Fruit fly (Drosophila melanogaster) whole organism, larva: Measurements from ENCODE around the gene Npc2d.

Source experiments
- noc ChIP-seq: fragments of 200-800 bp; sonication (Bioruptor generic); optimal IDR thresholded peaks from 3 replicates; lab custom pipeline; 2019; ENCODE audit warnings: missing biosample characterization, mild to moderate bottlenecking, missing genetic modification characterization, moderate library complexity

Npc2d gene

DNA sequence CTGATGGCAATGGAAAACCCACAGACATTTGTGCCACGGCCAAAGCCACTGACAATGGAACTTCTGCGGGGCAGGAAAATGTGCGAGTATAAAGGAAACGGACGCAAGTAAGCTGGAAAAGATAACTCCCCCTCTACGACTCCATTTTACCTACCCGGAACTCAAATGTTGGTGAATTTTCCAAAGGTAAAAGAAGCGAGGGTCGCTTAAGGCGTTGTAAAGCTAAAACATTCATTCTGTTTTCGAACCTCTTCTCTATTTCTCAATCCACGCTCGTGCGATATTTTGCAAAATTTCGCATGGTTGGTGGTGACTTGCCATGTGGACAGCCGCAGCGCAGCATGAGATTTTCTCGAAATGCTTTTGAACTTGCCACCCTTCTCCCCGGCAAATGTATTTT, 764 bp upstream of the Npc2d start:
- no peak for TF ChIP-seq noc (tag; lab: Kevin White, UChicago)

dm6 chr3R:10055004-10055403, 879 bp downstream of the Npc2d start:
- no peak for TF ChIP-seq noc (tag; lab: Kevin White, UChicago)

- peak; percentile 88 for TF ChIP-seq noc (tag; lab: Kevin White, UChicago)
Measured at dm6 chr3R:10054278-10054975, 1.5 kb downstream of the Npc2d start.

- TF ChIP-seq noc (tag; lab: Kevin White, UChicago) = no peak
Measured at dm6 chr3R:10053559-10053958, 2.3 kb downstream of the Npc2d start.

DNA sequence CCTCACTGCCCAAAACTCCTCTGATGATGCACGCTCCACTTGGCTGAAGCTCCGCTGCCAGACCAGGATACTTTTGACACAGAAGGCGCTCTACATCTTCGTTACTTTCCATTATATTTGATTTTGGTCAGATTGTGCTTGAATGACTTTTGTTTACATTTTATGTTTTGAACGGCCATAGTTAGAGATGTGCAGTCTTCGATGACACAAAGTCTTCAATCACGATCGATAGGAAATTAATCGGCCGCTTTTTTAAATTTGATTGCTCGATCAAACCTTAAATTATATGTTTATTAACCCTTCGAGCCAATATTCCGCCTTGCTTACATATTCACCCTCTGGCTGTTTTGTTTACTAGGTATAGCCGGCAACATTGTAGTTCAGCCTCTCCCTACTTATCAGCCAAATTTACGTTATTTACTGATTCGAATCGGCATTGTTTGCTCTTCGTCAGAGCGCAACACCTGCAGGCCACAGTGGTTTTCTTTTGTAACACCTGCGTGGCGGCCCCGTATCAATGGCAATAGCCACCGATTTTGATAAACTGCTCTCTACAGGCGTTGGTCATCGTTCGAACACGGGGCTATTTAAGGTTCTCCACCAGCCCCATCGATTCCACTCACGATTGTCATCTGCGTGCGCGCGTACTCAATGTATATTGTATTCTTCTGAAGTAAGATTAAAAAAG, 3.0 kb downstream of the Npc2d start, which contains the start of the genes Fancl and Npc2e:
TSS of gene Fancl (minus strand) at position 175 of the 688 bp plus-strand sequence.
TSS of gene Npc2e (plus strand) at position 638 of the 688 bp plus-strand sequence.
- no peak for TF ChIP-seq noc (tag; lab: Kevin White, UChicago)

- TF ChIP-seq noc (tag; lab: Kevin White, UChicago) = no peak
Measured at dm6 chr3R:10048842-10049527, 6.9 kb downstream of the Npc2d start, which contains the start of gene ohgt. Gene ohgt, plus strand, starts transcription at chr3R:10049199.

DNA sequence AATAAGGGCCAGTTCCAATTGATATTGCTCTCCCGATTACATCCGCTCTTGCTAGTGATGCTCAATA, 7.3 kb downstream of the Npc2d start, which contains the start of gene CG12811:
TSS of gene CG12811 (minus strand) at position 23 of the 67 bp plus-strand sequence.
- TF ChIP-seq noc (tag; lab: Kevin White, UChicago) = no peak

dm6 chr3R:10048035-10048774, 7.7 kb downstream of the Npc2d start:
- peak; percentile 65 for TF ChIP-seq noc (tag; lab: Kevin White, UChicago)

- TF ChIP-seq noc (tag; lab: Kevin White, UChicago) = no peak
Measured at dm6 chr3R:10045343-10045742, 10.5 kb downstream of the Npc2d start, which contains the start of the genes CG11722 and mtTFB2. Gene CG11722, minus strand, starts transcription at chr3R:10045542. Gene mtTFB2, plus strand, starts transcription at chr3R:10045574.

DNA sequence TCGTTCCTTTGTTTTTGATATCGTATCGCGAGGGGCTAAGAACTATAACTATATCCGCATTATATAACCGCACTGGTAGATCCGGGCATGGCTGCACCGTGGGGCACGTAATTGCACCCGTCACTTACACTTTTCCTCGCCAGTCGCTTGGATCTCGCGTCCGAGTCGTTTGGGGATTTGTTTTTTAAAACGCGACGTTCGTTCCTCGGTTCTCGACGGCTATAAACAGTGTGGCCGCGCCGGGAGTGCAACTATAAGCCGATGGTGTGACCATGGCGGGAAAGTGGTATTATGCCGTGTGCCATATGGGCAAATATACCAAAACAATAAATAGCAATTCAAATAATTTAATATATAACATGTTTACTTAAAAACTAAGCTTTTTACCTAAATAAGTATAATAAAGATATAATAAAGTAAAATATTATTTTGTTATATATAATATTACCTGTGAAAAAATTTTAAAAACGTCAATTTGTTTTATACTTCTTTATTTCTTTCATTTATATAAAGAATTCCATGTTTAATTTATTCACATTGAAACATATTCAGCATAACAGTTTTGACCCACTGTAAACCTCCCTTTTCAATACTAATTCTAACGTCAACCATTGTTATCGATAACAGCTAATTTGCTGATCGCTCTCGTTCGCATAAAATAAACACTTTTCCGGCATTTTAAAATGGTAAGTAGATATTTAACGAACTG, 13.1 kb downstream of the Npc2d start, which contains the start of the genes Mical and CG3909:
TSS of gene Mical (minus strand) at position 232 of the 709 bp plus-strand sequence.
TSS of gene CG3909 (plus strand) at position 607 of the 709 bp plus-strand sequence.
- peak; percentile 81 for TF ChIP-seq noc (tag; lab: Kevin White, UChicago)

DNA sequence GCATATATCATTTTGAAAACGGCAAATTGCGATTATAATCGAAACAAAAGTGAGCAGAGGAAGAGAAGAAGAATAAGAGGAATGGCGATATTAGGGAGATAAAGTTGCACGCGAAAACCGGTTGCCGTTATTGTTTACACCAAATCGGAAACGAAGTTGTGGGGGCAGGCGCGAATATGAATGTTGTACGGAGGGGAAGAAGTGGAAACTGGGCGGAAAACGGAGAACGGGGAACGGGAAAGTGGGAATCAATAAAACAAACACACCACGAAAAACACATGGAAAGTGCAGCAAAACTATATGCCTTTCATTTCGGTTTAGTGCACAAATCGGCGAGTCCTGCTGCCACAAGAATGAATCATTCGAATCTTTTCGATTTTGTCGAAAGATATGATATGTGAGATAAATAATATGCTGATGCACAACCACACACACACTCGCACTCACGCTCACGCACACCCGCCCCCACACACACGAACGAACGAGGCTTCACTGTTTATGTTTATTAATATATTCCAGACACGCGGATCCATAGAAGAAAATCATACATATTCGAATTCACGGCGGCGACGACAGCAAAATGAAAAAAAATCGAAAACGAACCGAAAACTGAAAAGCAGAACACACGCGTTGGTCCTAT, 13.7 kb downstream of the Npc2d start:
- no peak for TF ChIP-seq noc (tag; lab: Kevin White, UChicago)

- TF ChIP-seq noc (tag; lab: Kevin White, UChicago) = no peak
Measured at dm6 chr3R:10040505-10040904, 15.4 kb downstream of the Npc2d start.

DNA sequence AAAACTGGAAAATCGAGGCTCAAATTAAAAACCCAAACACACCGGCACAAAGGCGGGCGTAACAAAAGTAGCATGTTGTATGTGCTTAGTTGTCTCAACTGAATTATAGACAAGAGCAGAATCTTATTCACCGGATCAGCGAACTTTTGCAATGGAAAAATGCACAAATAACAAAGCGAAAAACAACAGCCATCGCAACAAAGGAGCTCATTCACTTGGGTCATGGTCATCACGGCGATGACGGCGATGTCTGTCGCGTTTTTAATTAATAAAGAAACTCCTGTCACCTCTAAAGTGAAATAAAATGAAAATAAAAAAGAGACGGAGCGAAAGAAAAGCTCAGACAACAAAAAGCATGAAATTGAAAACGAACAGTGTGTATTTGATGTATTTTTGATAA, 16.7 kb downstream of the Npc2d start:
- no peak for TF ChIP-seq noc (tag; lab: Kevin White, UChicago)

dm6 chr3R:10035765-10036164, 20.1 kb downstream of the Npc2d start:
- TF ChIP-seq noc (tag; lab: Kevin White, UChicago) = no peak
